Worm (Caenorhabditis elegans): ENCODE data around the gene pudl-2.

ce11 chrIV:2809208-2809607 lies 25.4 kb upstream of the pudl-2 start, which contains the start of gene Y54G2A.76:
- no peak for TF ChIP-seq F13C5.2 (tag; optimal IDR thresholded peaks at IDR 0.05)
- TF ChIP-seq ama-1 (optimal IDR thresholded peaks at IDR 0.05), result no peak
- TF ChIP-seq scrt-1 (GFP tag; IDR thresholded peaks at IDR 0.05), result no peak
- TF ChIP-seq hnd-1 (tag; optimal IDR thresholded peaks at IDR 0.05), result no peak
- TF ChIP-seq tbx-37 (GFP tag; conservative IDR thresholded peaks at IDR 0.05), result no peak
- no peak for TF ChIP-seq tbx-11 (GFP tag; IDR thresholded peaks at IDR 0.05)
- TF ChIP-seq pes-1 (GFP tag; IDR thresholded peaks at IDR 0.05), result no peak
- no peak for TF ChIP-seq ceh-13 (GFP tag; optimal IDR thresholded peaks at IDR 0.05)
- TF ChIP-seq ets-7 (tag; optimal IDR thresholded peaks at IDR 0.05), result no peak
- TF ChIP-seq flt-1 (GFP tag; IDR thresholded peaks at IDR 0.05), result no peak
- TF ChIP-seq B0310.2 (tag; optimal IDR thresholded peaks at IDR 0.05), result no peak
- no peak for TF ChIP-seq aly-1 (tag; optimal IDR thresholded peaks at IDR 0.05)
- no peak for TF ChIP-seq ceh-36 (tag; optimal IDR thresholded peaks at IDR 0.05)
- no peak for TF ChIP-seq hmg-4 (GFP tag; optimal IDR thresholded peaks at IDR 0.05)
